Fruit fly (Drosophila melanogaster) ovary, adult (tissue): Measurements from ENCODE around the gene CG18649.

Source experiments
- CG17801 ChIP-seq: fragments of 200-800 bp; optimal IDR thresholded peaks from 2 replicates; lab custom pipeline; 2019; ENCODE audit warnings: missing biosample characterization, mild to moderate bottlenecking, missing genetic modification characterization, moderate library complexity; ENCODE audit not compliant: partially characterized antibody

Gene CG18649

dm6 chr3L:15084288-15084687 is 30.4 kb upstream of the CG18649 start:
- no peak for TF ChIP-seq CG17801 (GFP tag; lab: Kevin White, UChicago)

DNA sequence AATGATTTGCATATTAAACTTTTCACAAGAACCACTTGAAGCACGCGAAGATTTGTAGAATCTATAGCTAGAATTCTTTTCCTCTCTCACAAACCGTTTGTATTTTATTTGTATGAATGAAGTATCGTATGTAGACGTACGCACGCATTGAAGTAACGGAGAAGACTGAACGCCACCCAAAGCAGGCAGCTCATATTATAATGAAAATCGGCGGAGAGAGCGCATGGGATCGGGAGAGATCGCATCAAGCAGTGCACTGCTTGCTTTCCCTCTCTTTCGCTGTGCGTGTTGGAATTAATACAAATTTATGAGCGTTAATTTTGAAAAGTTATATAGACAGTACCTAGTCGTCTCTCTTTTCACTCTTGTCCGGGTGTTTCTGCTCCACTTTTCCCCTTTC is 25.3 kb upstream of the CG18649 start:
- no peak for TF ChIP-seq CG17801 (GFP tag; lab: Kevin White, UChicago)

- TF ChIP-seq CG17801 (GFP tag; lab: Kevin White, UChicago): no peak
Observed at dm6 chr3L:15078347-15078746, 24.4 kb upstream of the CG18649 start, which contains the start of gene Or71a. Gene Or71a, minus strand, starts transcription at chr3L:15078447.

dm6 chr3L:15076380-15076779 is 22.4 kb upstream of the CG18649 start:
- no peak for TF ChIP-seq CG17801 (GFP tag; lab: Kevin White, UChicago)

DNA sequence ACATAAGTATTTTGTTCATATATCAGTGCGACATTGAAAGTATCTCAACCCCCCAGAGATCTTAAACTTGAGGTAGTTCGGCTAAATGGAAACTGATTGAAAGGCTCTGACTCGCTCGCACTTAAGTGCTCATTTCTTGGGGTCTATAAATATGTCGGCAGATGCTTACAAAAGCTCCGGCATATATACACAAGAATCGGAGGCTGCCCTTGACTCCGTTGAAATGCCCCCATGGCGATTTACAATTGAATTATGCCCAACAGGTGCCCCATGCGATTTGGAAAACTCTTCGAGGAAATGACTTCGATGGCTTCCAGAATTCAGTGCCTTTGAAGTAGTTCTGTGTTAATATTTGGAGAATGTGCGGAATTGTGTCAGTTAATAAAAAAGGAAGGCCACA is 19.7 kb upstream of the CG18649 start:
- TF ChIP-seq CG17801 (GFP tag; lab: Kevin White, UChicago): no peak

dm6 chr3L:15072149-15072548 is 18.2 kb upstream of the CG18649 start:
- no peak for TF ChIP-seq CG17801 (GFP tag; lab: Kevin White, UChicago)

DNA sequence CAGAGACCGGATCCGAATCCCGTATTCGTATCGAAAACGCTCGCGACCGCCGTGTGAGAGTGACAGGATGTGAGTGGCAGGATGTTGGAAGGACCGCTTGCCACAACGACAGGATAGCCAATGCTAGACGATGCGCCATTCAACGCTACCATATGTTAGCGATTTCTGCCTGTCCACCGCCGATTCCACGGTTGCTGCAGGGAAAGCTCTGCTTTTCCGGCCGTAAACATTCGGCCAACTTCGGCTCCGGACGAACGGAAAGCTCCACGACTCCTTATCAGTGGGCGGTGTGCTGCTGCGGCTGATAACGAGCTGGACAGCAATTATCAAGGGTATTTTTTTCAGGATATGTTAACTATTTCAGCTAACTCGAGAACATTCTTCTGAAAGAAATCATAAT is 10.9 kb upstream of the CG18649 start, which contains the start of gene Sytbeta:
Gene Sytbeta (minus strand): TSS at position 101 of the 400 bp plus-strand sequence.
- no peak for TF ChIP-seq CG17801 (GFP tag; lab: Kevin White, UChicago)

- TF ChIP-seq CG17801 (GFP tag; lab: Kevin White, UChicago): no peak
Observed at dm6 chr3L:15061605-15062004, 7.7 kb upstream of the CG18649 start, which contains the start of gene CG13460. Gene CG13460, minus strand, starts transcription at chr3L:15061705.

dm6 chr3L:15054477-15054876 is 542 bp upstream of the CG18649 start, which contains the start of gene EAChm:
Gene EAChm, plus strand, starts transcription at chr3L:15054777.
- no peak for TF ChIP-seq CG17801 (GFP tag; lab: Kevin White, UChicago)

dm6 chr3L:15053251-15053650 is 684 bp downstream of the CG18649 start, which contains the start of gene CG43680:
Gene CG43680, minus strand, starts transcription at chr3L:15053351.
- no peak for TF ChIP-seq CG17801 (GFP tag; lab: Kevin White, UChicago)

dm6 chr3L:15052390-15052789 is 1.5 kb downstream of the CG18649 start, which contains the start of gene CG13461:
Gene CG13461, minus strand, starts transcription at chr3L:15052490.
- no peak for TF ChIP-seq CG17801 (GFP tag; lab: Kevin White, UChicago)

- no peak for TF ChIP-seq CG17801 (GFP tag; lab: Kevin White, UChicago)
Observed at dm6 chr3L:15051325-15051724, 2.6 kb downstream of the CG18649 start, which contains the start of gene CG43679. Gene CG43679, minus strand, starts transcription at chr3L:15051425.

dm6 chr3L:15050706-15051105 is 3.2 kb downstream of the CG18649 start, which contains the start of gene CG12310:
Gene CG12310, minus strand, starts transcription at chr3L:15050806.
- no peak for TF ChIP-seq CG17801 (GFP tag; lab: Kevin White, UChicago)

DNA sequence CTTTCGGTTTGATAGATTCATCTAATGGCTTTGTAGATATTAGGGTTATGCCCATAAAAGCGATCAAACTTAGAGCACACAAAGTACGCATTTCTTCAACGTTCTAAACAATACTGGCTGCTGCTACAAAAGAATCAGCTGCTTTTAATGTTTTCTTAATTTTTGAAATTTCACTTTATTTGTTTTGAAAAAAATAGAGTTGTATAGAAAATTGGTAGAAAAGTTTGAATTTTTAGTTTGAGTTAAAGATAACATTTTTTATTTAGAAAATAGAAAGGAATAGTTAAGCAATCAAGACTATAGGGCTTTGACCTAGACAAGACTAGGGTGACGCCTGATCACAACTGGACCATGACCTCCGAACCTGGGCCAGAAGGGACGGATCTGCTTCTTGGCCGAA is 3.8 kb downstream of the CG18649 start, which contains the start of gene CG18581:
Gene CG18581 (minus strand): TSS at position 101 of the 400 bp plus-strand sequence.
- TF ChIP-seq CG17801 (GFP tag; lab: Kevin White, UChicago): no peak

DNA sequence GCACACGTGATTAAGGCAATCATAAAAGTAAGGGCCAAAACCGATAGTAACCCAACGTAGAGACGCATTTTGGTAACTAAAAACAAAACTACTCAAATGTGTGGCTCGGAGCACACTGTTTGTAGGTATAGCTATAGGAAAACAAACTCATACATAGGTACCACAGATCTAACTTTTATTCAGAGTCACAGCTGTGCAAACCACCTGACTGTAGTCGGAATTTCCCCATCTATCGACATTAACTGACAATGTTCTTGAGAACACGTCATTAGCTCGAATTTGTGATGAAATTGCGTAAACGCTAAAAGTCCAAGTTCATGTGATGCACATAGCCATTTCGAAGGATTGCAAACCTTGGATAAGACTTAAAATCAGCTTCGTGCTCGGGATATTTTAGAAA is 4.5 kb downstream of the CG18649 start, which contains the start of gene CG43678:
Gene CG43678 (minus strand): TSS at position 101 of the 400 bp plus-strand sequence.
- TF ChIP-seq CG17801 (GFP tag; lab: Kevin White, UChicago): no peak

dm6 chr3L:15048091-15048490 is 5.8 kb downstream of the CG18649 start:
- TF ChIP-seq CG17801 (GFP tag; lab: Kevin White, UChicago): no peak
